Fruit fly (Drosophila melanogaster) whole organism, adult: ENCODE data around the gene IPIP.

ENCODE experiments used
- CG11617 ChIP-seq: fragments of 200-800 bp; sonication (Bioruptor generic); optimal IDR thresholded peaks from 2 replicates; lab custom pipeline; 2017; ENCODE audit warnings: mild to moderate bottlenecking, missing biosample characterization, missing genetic modification reagents, missing genetic modification characterization
- CG12768 ChIP-seq: fragments of 200-800 bp; sonication (Bioruptor generic); optimal IDR thresholded peaks from 2 replicates; lab custom pipeline; 2017; ENCODE audit warnings: missing biosample characterization, missing genetic modification characterization, mild to moderate bottlenecking, moderate library complexity, missing genetic modification reagents
- CG14711 ChIP-seq: fragments of 200-800 bp; sonication (Bioruptor generic); optimal IDR thresholded peaks from 2 replicates; lab custom pipeline; 2018; ENCODE audit warnings: missing biosample characterization, mild to moderate bottlenecking, missing genetic modification characterization, moderate library complexity
- CG1620 ChIP-seq: fragments of 200-800 bp; sonication (Bioruptor generic); optimal IDR thresholded peaks from 2 replicates; lab custom pipeline; 2016; ENCODE audit warnings: missing biosample characterization, missing genetic modification characterization
- CG33017 ChIP-seq: fragments of 200-800 bp; sonication (Bioruptor generic); optimal IDR thresholded peaks from 2 replicates; lab custom pipeline; 2018; ENCODE audit warnings: missing biosample characterization, mild to moderate bottlenecking, missing genetic modification characterization, moderate library complexity
- CG5204 ChIP-seq: fragments of 200-800 bp; sonication (Bioruptor generic); optimal IDR thresholded peaks from 2 replicates; lab custom pipeline; 2016; ENCODE audit warnings: missing biosample characterization, missing genetic modification characterization
- CG7045 ChIP-seq: fragments of 200-800 bp; sonication (Bioruptor generic); optimal IDR thresholded peaks from 2 replicates; lab custom pipeline; 2017; ENCODE audit warnings: missing biosample characterization, mild to moderate bottlenecking, missing genetic modification characterization
- CG7101 ChIP-seq: fragments of 200-800 bp; sonication (Bioruptor generic); optimal IDR thresholded peaks from 2 replicates; lab custom pipeline; 2018; ENCODE audit warnings: missing biosample characterization, mild to moderate bottlenecking, missing genetic modification characterization, moderate library complexity
- Clk ChIP-seq: fragments of 200-800 bp; sonication (Bioruptor generic); optimal IDR thresholded peaks from 2 replicates; lab custom pipeline; 2017; ENCODE audit warnings: missing biosample characterization, missing genetic modification characterization
- Crg-1 ChIP-seq: fragments of 200-800 bp; sonication (Bioruptor generic); optimal IDR thresholded peaks from 2 replicates; lab custom pipeline; 2016; ENCODE audit warnings: missing biosample characterization, missing genetic modification characterization
- Hr96 ChIP-seq: fragments of 200-800 bp; sonication (Bioruptor generic); optimal IDR thresholded peaks from 2 replicates; lab custom pipeline; 2016; ENCODE audit warnings: missing biosample characterization, missing genetic modification characterization
- Mnt ChIP-seq: fragments of 200-800 bp; sonication (Bioruptor generic); optimal IDR thresholded peaks from 2 replicates; lab custom pipeline; 2016; ENCODE audit warnings: missing biosample characterization, mild to moderate bottlenecking, missing genetic modification characterization
- bab1 ChIP-seq: fragments of 200-800 bp; sonication (Bioruptor generic); optimal IDR thresholded peaks from 3 replicates; lab custom pipeline; 2019; ENCODE audit warnings: missing biosample characterization, mild to moderate bottlenecking, missing genetic modification characterization, moderate library complexity
- cic ChIP-seq: fragments of 200-800 bp; sonication (Bioruptor generic); optimal IDR thresholded peaks from 2 replicates; lab custom pipeline; 2017; ENCODE audit warnings: missing biosample characterization, mild to moderate bottlenecking, missing genetic modification characterization, moderate library complexity
- cnc ChIP-seq, 2 experiments: fragments of >200 bp; optimal IDR thresholded peaks; 2 replicates each; lab custom pipeline; 2017
- kay ChIP-seq: fragments of 200-800 bp; sonication (Bioruptor generic); peaks from one replicate; lab custom pipeline; 2016; ENCODE audit warnings: missing biosample characterization, missing genetic modification characterization, borderline replicate concordance
- ovo ChIP-seq: fragments of 200-800 bp; sonication (Bioruptor generic); optimal IDR thresholded peaks from 2 replicates; lab custom pipeline; 2016; ENCODE audit warnings: missing biosample characterization, missing genetic modification characterization
- pad ChIP-seq: fragments of 200-800 bp; sonication (Bioruptor generic); optimal IDR thresholded peaks from 3 replicates; lab custom pipeline; 2017; ENCODE audit warnings: missing biosample characterization, missing genetic modification characterization, mild to moderate bottlenecking, moderate library complexity, missing genetic modification reagents
- tj ChIP-seq: fragments of 200-800 bp; sonication (Bioruptor generic); optimal IDR thresholded peaks from 3 replicates; lab custom pipeline; 2017; ENCODE audit warnings: missing biosample characterization, mild to moderate bottlenecking, missing genetic modification characterization, moderate library complexity
- toe ChIP-seq: fragments of 200-800 bp; sonication (Bioruptor generic); optimal IDR thresholded peaks from 2 replicates; lab custom pipeline; 2016; ENCODE audit warnings: missing biosample characterization, missing genetic modification characterization

The IPIP gene

dm6 chr2L:6045484-6045883 is 2.3 kb upstream of the IPIP start:
- no peak for TF ChIP-seq Mnt (GFP tag; lab: Kevin White, UChicago)
- no peak for TF ChIP-seq CG1620 (GFP tag; lab: Kevin White, UChicago)
- TF ChIP-seq kay: no peak
- no peak for TF ChIP-seq bab1 (GFP tag; lab: Kevin White, UChicago)
- TF ChIP-seq Crg-1 (GFP tag; lab: Kevin White, UChicago): no peak
- TF ChIP-seq ovo (GFP tag; lab: Kevin White, UChicago): no peak
- TF ChIP-seq CG11617 (GFP tag; lab: Kevin White, UChicago): no peak
- TF ChIP-seq toe (GFP tag; lab: Kevin White, UChicago): no peak

dm6 chr2L:6045972-6046718 is 1.7 kb upstream of the IPIP start, which contains the start of gene Pfas:
Pfas (minus strand) TSS chr2L:6046050.
- TF ChIP-seq Crg-1 (GFP tag; lab: Kevin White, UChicago) (peak; percentile 89), CG14711 (tag; lab: Kevin White, UChicago) (peak; percentile 75), Clk (GFP tag; lab: Kevin White, UChicago) (peak; percentile 12), cic (GFP tag; lab: Kevin White, UChicago) (peak; percentile 69), tj (GFP tag; lab: Kevin White, UChicago) (peak; percentile 97), ovo (GFP tag; lab: Kevin White, UChicago) (no peak), kay (no peak), CG5204 (GFP tag; lab: Kevin White, UChicago) (no peak), cnc (optimal IDR thresholded peaks at IDR 0.05; lab: Kevin White, UChicago) (no peak), bab1 (GFP tag; lab: Kevin White, UChicago) (peak; percentile 62), CG12768 (GFP tag; lab: Kevin White, UChicago) (peak; percentile 62), CG33017 (tag; lab: Kevin White, UChicago) (peak; percentile 76), Mnt (GFP tag; lab: Kevin White, UChicago) (peak; percentile 85), CG11617 (GFP tag; lab: Kevin White, UChicago) (peak; percentile 73), pad (GFP tag; lab: Kevin White, UChicago) (peak; percentile 100), CG7101 (tag; lab: Kevin White, UChicago) (peak; percentile 85), CG1620 (GFP tag; lab: Kevin White, UChicago) (peak; percentile 69), Hr96 (GFP tag; lab: Kevin White, UChicago) (peak; percentile 72), CG7045 (GFP tag; lab: Kevin White, UChicago) (peak; percentile 38), toe (GFP tag; lab: Kevin White, UChicago) (no peak)

dm6 chr2L:6046865-6047264 is 937 bp upstream of the IPIP start:
- TF ChIP-seq CG7101 (tag; lab: Kevin White, UChicago): no peak
- no peak for TF ChIP-seq Clk (GFP tag; lab: Kevin White, UChicago)
- TF ChIP-seq kay: no peak
- no peak for TF ChIP-seq bab1 (GFP tag; lab: Kevin White, UChicago)
- no peak for TF ChIP-seq CG7045 (GFP tag; lab: Kevin White, UChicago)
- TF ChIP-seq Hr96 (GFP tag; lab: Kevin White, UChicago): no peak
- TF ChIP-seq CG14711 (tag; lab: Kevin White, UChicago): no peak
- TF ChIP-seq Mnt (GFP tag; lab: Kevin White, UChicago): no peak

dm6 chr2L:6048542-6048941 is 740 bp downstream of the IPIP start, which contains the start of the genes CG34179 and slmo:
CG34179 (minus strand) TSS chr2L:6048706.
slmo (minus strand) TSS chr2L:6048706.
- TF ChIP-seq bab1 (GFP tag; lab: Kevin White, UChicago) (no peak), tj (GFP tag; lab: Kevin White, UChicago) (peak; percentile 84)

- TF ChIP-seq CG5204 (GFP tag; lab: Kevin White, UChicago) (no peak), bab1 (GFP tag; lab: Kevin White, UChicago) (peak; percentile 24)
Observed at dm6 chr2L:6050575-6050974, 2.8 kb downstream of the IPIP start, which contains the start of gene CG9135. CG9135 (plus strand) TSS chr2L:6050800.

- TF ChIP-seq CG7045 (GFP tag; lab: Kevin White, UChicago) (peak; percentile 94), cnc (optimal IDR thresholded peaks at IDR 0.05; lab: Kevin White, UChicago) (no peak), Mnt (GFP tag; lab: Kevin White, UChicago) (peak; percentile 66), Crg-1 (GFP tag; lab: Kevin White, UChicago) (peak; percentile 34), bab1 (GFP tag; lab: Kevin White, UChicago) (peak; percentile 95), CG5204 (GFP tag; lab: Kevin White, UChicago) (no peak), Hr96 (GFP tag; lab: Kevin White, UChicago) (peak; percentile 95), CG14711 (tag; lab: Kevin White, UChicago) (peak; percentile 88), Clk (GFP tag; lab: Kevin White, UChicago) (peak; percentile 47), kay (no peak), pad (GFP tag; lab: Kevin White, UChicago) (peak; percentile 59), CG12768 (GFP tag; lab: Kevin White, UChicago) (peak; percentile 90), toe (GFP tag; lab: Kevin White, UChicago) (peak; percentile 90), CG11617 (GFP tag; lab: Kevin White, UChicago) (peak; percentile 94), cic (GFP tag; lab: Kevin White, UChicago) (peak; percentile 60), CG1620 (GFP tag; lab: Kevin White, UChicago) (peak; percentile 57), CG7101 (tag; lab: Kevin White, UChicago) (peak; percentile 94), ovo (GFP tag; lab: Kevin White, UChicago) (peak; percentile 3), CG33017 (tag; lab: Kevin White, UChicago) (peak; percentile 96), tj (GFP tag; lab: Kevin White, UChicago) (peak; percentile 71)
Observed at dm6 chr2L:6051212-6051621, 3.4 kb downstream of the IPIP start.
